Fruit fly (Drosophila melanogaster): ENCODE measurements around the gene NimB3.

DNA sequence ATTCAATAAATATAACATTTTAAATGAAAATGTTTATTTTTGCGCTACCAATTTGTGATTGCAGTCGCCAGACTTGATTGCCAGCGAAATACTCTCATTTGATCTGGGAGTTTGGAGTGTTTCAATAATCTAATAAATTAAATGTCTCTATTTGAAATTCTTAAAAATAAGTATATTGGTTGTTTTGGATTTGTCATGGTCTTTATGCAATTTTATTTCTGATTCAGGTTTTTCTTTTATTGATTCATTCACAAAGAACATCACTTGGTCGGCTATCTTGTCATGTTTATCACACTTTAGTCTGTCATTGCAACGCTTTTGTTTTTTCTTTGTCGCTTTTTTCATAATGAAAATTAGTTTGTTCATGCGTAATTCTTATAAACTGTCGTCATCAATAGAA, 31.2 kb upstream of the NimB3 start:
- TF ChIP-seq dl (GFP tag; optimal IDR thresholded peaks at IDR 0.05; ENCODE audit: insufficient read depth in 1 of 2, partially characterized antibody in 2 of 2) (no peak), Hnf4 (GFP tag; optimal IDR thresholded peaks at IDR 0.05) (no peak), h (GFP tag; optimal IDR thresholded peaks at IDR 0.05) (peak; percentile 34), Myc (optimal IDR thresholded peaks at IDR 0.05) (no peak), psq (GFP tag; optimal IDR thresholded peaks at IDR 0.05) (no peak), Dif (GFP tag; optimal IDR thresholded peaks at IDR 0.05; ENCODE audit: partially characterized antibody) (no peak)
